Worm (Caenorhabditis elegans) whole organism, L2 larva: ENCODE data around the gene Y7A5A.13.

Experiments
- crh-2 ChIP-seq: sonication (generic microtip); optimal IDR thresholded peaks from 2 replicates; lab custom pipeline; 2017; ENCODE audit warnings: missing biosample characterization, missing genetic modification characterization
- nhr-11 ChIP-seq: fragments of 150-350 bp; optimal IDR thresholded peaks from 2 replicates; lab custom pipeline; 2014; ENCODE audit warnings: missing biosample characterization, missing genetic modification characterization
- nhr-6 ChIP-seq: fragments of 150-350 bp; optimal IDR thresholded peaks from 2 replicates; lab custom pipeline; 2014; ENCODE audit warnings: missing biosample characterization, missing genetic modification characterization
- peb-1 ChIP-seq: fragments of 150-350 bp; optimal IDR thresholded peaks from 2 replicates; lab custom pipeline; 2014; ENCODE audit warnings: missing biosample characterization, missing genetic modification characterization

DNA sequence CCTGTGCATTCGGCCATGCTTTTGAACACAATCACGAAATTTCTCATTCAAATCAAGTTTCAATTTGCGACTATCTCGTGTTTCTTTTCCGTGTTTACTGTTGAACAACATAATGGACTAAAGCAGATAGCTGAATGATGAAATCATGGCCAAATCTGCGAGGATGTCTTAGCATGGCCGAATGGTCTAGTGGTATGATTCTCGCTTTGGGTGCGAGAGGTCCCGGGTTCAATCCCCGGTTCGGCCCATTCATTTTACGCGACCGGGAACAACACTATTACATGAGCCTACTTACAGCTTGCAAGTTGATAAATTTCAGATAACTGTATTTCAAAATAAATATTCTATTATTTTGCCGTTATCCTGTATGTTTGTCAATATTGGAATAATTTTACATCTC lies 22.4 kb upstream of the Y7A5A.13 start:
- no peak for TF ChIP-seq nhr-6 (tag; lab: Kevin White, UChicago)
- no peak for TF ChIP-seq nhr-11 (tag; lab: Kevin White, UChicago)
- no peak for TF ChIP-seq crh-2 (tag; lab: Kevin White, UChicago)
- TF ChIP-seq peb-1, result no peak
